Fruit fly (Drosophila melanogaster) whole organism, embryonic: ENCODE measurements around the gene CG13031.

Source experiments
- Blimp-1 ChIP-seq: fragments of 200-800 bp; sonication (Bioruptor generic); optimal IDR thresholded peaks from 3 replicates; lab custom pipeline; 2018; ENCODE audit warnings: missing biosample characterization, missing genetic modification characterization, mild to moderate bottlenecking, moderate library complexity, missing genetic modification reagents
- CG10543 ChIP-seq: fragments of 200-800 bp; sonication (Bioruptor generic); optimal IDR thresholded peaks from 3 replicates; lab custom pipeline; 2017; ENCODE audit warnings: missing biosample characterization, mild to moderate bottlenecking, missing genetic modification characterization, moderate library complexity
- CG11456 ChIP-seq: fragments of 200-800 bp; sonication (Bioruptor generic); IDR thresholded peaks from 3 replicates; pipeline ENCODE4 v1.3.6; 2022; ENCODE audit warnings: missing biosample characterization, missing genetic modification characterization
- CG15073 ChIP-seq: fragments of 200-800 bp; sonication (Bioruptor generic); optimal IDR thresholded peaks from 2 replicates; lab custom pipeline; 2016; ENCODE audit warnings: missing biosample characterization, missing genetic modification characterization
- CG15514 ChIP-seq: fragments of 200-800 bp; sonication (Bioruptor generic); optimal IDR thresholded peaks from 3 replicates; lab custom pipeline; 2017; ENCODE audit warnings: missing biosample characterization, missing genetic modification characterization, mild to moderate bottlenecking, moderate library complexity, missing genetic modification reagents
- CG17328 ChIP-seq: fragments of 200-800 bp; sonication (Bioruptor generic); IDR thresholded peaks from 2 replicates; pipeline ENCODE4 v1.3.6; 2022; ENCODE audit warnings: missing biosample characterization, missing genetic modification characterization
- CG17385 ChIP-seq: fragments of 200-800 bp; sonication (Bioruptor generic); optimal IDR thresholded peaks from 3 replicates; lab custom pipeline; 2018; ENCODE audit warnings: missing biosample characterization, mild to moderate bottlenecking, missing genetic modification characterization
- CG18262 ChIP-seq: fragments of 200-800 bp; optimal IDR thresholded peaks from 3 replicates; lab custom pipeline; 2019; ENCODE audit warnings: missing biosample characterization, mild to moderate bottlenecking, missing genetic modification characterization, moderate library complexity
- CG2678 ChIP-seq: fragments of 200-800 bp; sonication (Bioruptor generic); optimal IDR thresholded peaks from 3 replicates; lab custom pipeline; 2019; ENCODE audit warnings: missing biosample characterization, mild to moderate bottlenecking, missing genetic modification characterization, moderate library complexity
- CG33213 ChIP-seq: fragments of 200-800 bp; sonication (Bioruptor generic); optimal IDR thresholded peaks from 3 replicates; lab custom pipeline; 2016; ENCODE audit warnings: missing biosample characterization, missing genetic modification characterization
- CG3726 ChIP-seq: fragments of 200-800 bp; sonication (Bioruptor generic); IDR thresholded peaks from 3 replicates; pipeline ENCODE4, ENCODE4 v1.3.6; 2022; ENCODE audit warnings: missing biosample characterization, missing genetic modification characterization
- CG9797 ChIP-seq: fragments of 200-800 bp; sonication (Bioruptor generic); optimal IDR thresholded peaks from 3 replicates; lab custom pipeline; 2018; ENCODE audit warnings: missing biosample characterization, mild to moderate bottlenecking, missing genetic modification characterization
- CTCF ChIP-seq: fragments of 200-800 bp; sonication (Bioruptor generic); optimal IDR thresholded peaks from 2 replicates; lab custom pipeline; 2017; ENCODE audit warnings: missing biosample characterization, mild to moderate bottlenecking, missing genetic modification characterization, moderate library complexity
- ERR ChIP-seq: fragments of 200-800 bp; sonication (Bioruptor generic); optimal IDR thresholded peaks from 2 replicates; lab custom pipeline; 2016; ENCODE audit warnings: missing biosample characterization, missing genetic modification characterization
- HLH3B ChIP-seq: fragments of 200-800 bp; sonication (Bioruptor generic); IDR thresholded peaks from 2 replicates; pipeline ENCODE4 v1.3.6; 2022; ENCODE audit warnings: missing biosample characterization, missing genetic modification characterization
- HmgD ChIP-seq: fragments of 200-800 bp; sonication (Bioruptor generic); optimal IDR thresholded peaks from 3 replicates; lab custom pipeline; 2016; ENCODE audit warnings: missing biosample characterization, missing genetic modification characterization
- HmgZ ChIP-seq: fragments of 200-800 bp; sonication (Bioruptor generic); optimal IDR thresholded peaks from 2 replicates; lab custom pipeline; 2018; ENCODE audit warnings: missing biosample characterization, mild to moderate bottlenecking, missing genetic modification characterization
- Hmr ChIP-seq: fragments of 200-800 bp; sonication (Bioruptor generic); optimal IDR thresholded peaks from 3 replicates; lab custom pipeline; 2017; ENCODE audit warnings: mild to moderate bottlenecking, missing biosample characterization, missing genetic modification reagents, missing genetic modification characterization
- Hr78 ChIP-seq, 2 experiments: fragments of 200-800 bp in 1 of 2; fragments of >200 bp in 1 of 2; sonication (Bioruptor generic) in 1 of 2; optimal IDR thresholded peaks; 2 replicates each; lab custom pipeline; 2017 to 2019; ENCODE audit warnings: missing biosample characterization in 2 of 2, missing genetic modification characterization in 2 of 2, mild to moderate bottlenecking in 1 of 2, moderate library complexity in 1 of 2
- Med ChIP-seq: fragments of 200-800 bp; sonication (Bioruptor generic); peaks from one replicate; lab custom pipeline; 2016; ENCODE audit warnings: missing biosample characterization, missing genetic modification characterization, mild to moderate bottlenecking, inconsistent platforms, moderate library complexity
- Sox102F ChIP-seq: fragments of 200-800 bp; sonication (Bioruptor generic); optimal IDR thresholded peaks from 2 replicates; lab custom pipeline; 2018; ENCODE audit warnings: missing biosample characterization, mild to moderate bottlenecking, missing genetic modification characterization, moderate library complexity
- abd-A ChIP-seq: fragments of 200-800 bp; sonication (Bioruptor generic); optimal IDR thresholded peaks from 3 replicates; lab custom pipeline; 2019; ENCODE audit warnings: missing biosample characterization, mild to moderate bottlenecking, missing genetic modification characterization, moderate library complexity
- ara ChIP-seq: fragments of 200-800 bp; sonication (Bioruptor generic); IDR thresholded peaks from 2 replicates; pipeline ENCODE4 v1.3.6; 2022; ENCODE audit warnings: missing biosample characterization, missing genetic modification characterization
- bab2 ChIP-seq: fragments of 200-800 bp; sonication (Bioruptor generic); optimal IDR thresholded peaks from 2 replicates; lab custom pipeline; 2016; ENCODE audit warnings: missing biosample characterization, missing genetic modification characterization
- bowl ChIP-seq: fragments of 200-800 bp; sonication (Bioruptor generic); IDR thresholded peaks from 2 replicates; pipeline ENCODE4 v1.3.6; 2022; ENCODE audit warnings: missing biosample characterization, missing genetic modification characterization
- croc ChIP-seq: fragments of 200-800 bp; sonication (Bioruptor generic); conservative IDR thresholded peaks from 3 replicates; pipeline ENCODE4 v1.3.6; 2022; ENCODE audit warnings: missing biosample characterization, missing genetic modification characterization
- crol ChIP-seq: fragments of 200-800 bp; sonication (Bioruptor generic); IDR thresholded peaks from 2 replicates; pipeline ENCODE4 v1.3.6; 2022; ENCODE audit warnings: missing biosample characterization, missing genetic modification characterization
- cwo ChIP-seq: fragments of 200-800 bp; sonication (Bioruptor generic); optimal IDR thresholded peaks from 3 replicates; lab custom pipeline; 2017; ENCODE audit warnings: missing biosample characterization, missing genetic modification characterization, mild to moderate bottlenecking, moderate library complexity, missing genetic modification reagents
- dmrt11E ChIP-seq: fragments of 200-800 bp; sonication (Bioruptor generic); optimal IDR thresholded peaks from 3 replicates; lab custom pipeline; 2018; ENCODE audit warnings: missing biosample characterization, mild to moderate bottlenecking, missing genetic modification characterization, moderate library complexity
- emc ChIP-seq: fragments of 200-800 bp; sonication (Bioruptor generic); optimal IDR thresholded peaks from 2 replicates; lab custom pipeline; 2016; ENCODE audit warnings: missing biosample characterization, missing genetic modification characterization
- eve ChIP-seq, 2 experiments: fragments of >200 bp; optimal IDR thresholded peaks; 2 replicates each; lab custom pipeline; 2017; ENCODE audit warnings: missing biosample characterization in 2 of 2, missing genetic modification characterization in 2 of 2
- exex ChIP-seq: fragments of 200-800 bp; sonication (Bioruptor generic); optimal IDR thresholded peaks from 4 replicates; lab custom pipeline; 2018; ENCODE audit warnings: missing biosample characterization, mild to moderate bottlenecking, missing genetic modification characterization, moderate library complexity
- fu2 ChIP-seq: fragments of 200-800 bp; sonication (Bioruptor generic); optimal IDR thresholded peaks from 2 replicates; lab custom pipeline; 2016; ENCODE audit warnings: missing biosample characterization, missing genetic modification characterization
- hkb ChIP-seq, 2 experiments: fragments of 200-800 bp in 1 of 2; fragments of >200 bp in 1 of 2; sonication (Bioruptor generic) in 1 of 2; IDR thresholded peaks in 1 of 2; optimal IDR thresholded peaks in 1 of 2; 2 replicates each; pipeline versions ENCODE4 v1.3.6 to Lab custom; 2017 to 2022; ENCODE audit warnings: missing biosample characterization in 1 of 2, missing genetic modification characterization in 1 of 2
- kni ChIP-seq: fragments of 200-800 bp; sonication (Bioruptor generic); optimal IDR thresholded peaks from 3 replicates; lab custom pipeline; 2017; ENCODE audit warnings: mild to moderate bottlenecking, missing biosample characterization, missing genetic modification reagents, missing genetic modification characterization
- mirr ChIP-seq: fragments of 200-800 bp; sonication (Bioruptor generic); optimal IDR thresholded peaks from 3 replicates; lab custom pipeline; 2018; ENCODE audit warnings: missing biosample characterization, mild to moderate bottlenecking, missing genetic modification characterization
- nerfin-1 ChIP-seq: fragments of 200-800 bp; sonication (Bioruptor generic); optimal IDR thresholded peaks from 3 replicates; lab custom pipeline; 2019; ENCODE audit warnings: missing biosample characterization, mild to moderate bottlenecking, missing genetic modification characterization, moderate library complexity
- oc ChIP-seq: fragments of 200-800 bp; sonication (Bioruptor generic); optimal IDR thresholded peaks from 2 replicates; lab custom pipeline; 2018; ENCODE audit warnings: missing biosample characterization, mild to moderate bottlenecking, missing genetic modification characterization, moderate library complexity
- odd ChIP-seq: fragments of 200-800 bp; sonication (Bioruptor generic); optimal IDR thresholded peaks from 2 replicates; lab custom pipeline; 2017; ENCODE audit warnings: missing biosample characterization, mild to moderate bottlenecking, missing genetic modification characterization
- pros ChIP-seq: fragments of 200-800 bp; sonication (Bioruptor generic); optimal IDR thresholded peaks from 3 replicates; lab custom pipeline; 2019; ENCODE audit warnings: missing biosample characterization, mild to moderate bottlenecking, missing genetic modification characterization, moderate library complexity
- sens ChIP-seq: fragments of 200-800 bp; sonication (Bioruptor generic); peaks from one replicate; lab custom pipeline; 2016; ENCODE audit warnings: missing biosample characterization, missing genetic modification characterization
- vvl ChIP-seq: fragments of 200-800 bp; sonication (Bioruptor generic); IDR thresholded peaks from 2 replicates; pipeline ENCODE4 v1.3.6; 2022; ENCODE audit warnings: missing biosample characterization, missing genetic modification characterization
- yki ChIP-seq: fragments of >200 bp; optimal IDR thresholded peaks from 3 replicates; lab custom pipeline; 2018
- z ChIP-seq: fragments of 200-800 bp; sonication (Bioruptor generic); IDR thresholded peaks from 3 replicates; pipeline ENCODE4 v1.3.6; 2022; ENCODE audit warnings: missing biosample characterization, missing genetic modification characterization

Gene CG13031

dm6 chr3L:16702866-16703265 is 21.8 kb upstream of the CG13031 start (continued):
- peak in 1 of 2 experiments; percentile 82 for TF ChIP-seq Hr78 (GFP tag; optimal IDR thresholded peaks at IDR 0.05; lab: Kevin White, UChicago)
- TF ChIP-seq mirr (GFP tag; lab: Kevin White, UChicago), result peak; percentile 1
- peak; percentile 42; the same call in 1 of the 2 replicates for TF ChIP-seq ara (GFP tag; lab: Robert Waterston, UW)

DNA sequence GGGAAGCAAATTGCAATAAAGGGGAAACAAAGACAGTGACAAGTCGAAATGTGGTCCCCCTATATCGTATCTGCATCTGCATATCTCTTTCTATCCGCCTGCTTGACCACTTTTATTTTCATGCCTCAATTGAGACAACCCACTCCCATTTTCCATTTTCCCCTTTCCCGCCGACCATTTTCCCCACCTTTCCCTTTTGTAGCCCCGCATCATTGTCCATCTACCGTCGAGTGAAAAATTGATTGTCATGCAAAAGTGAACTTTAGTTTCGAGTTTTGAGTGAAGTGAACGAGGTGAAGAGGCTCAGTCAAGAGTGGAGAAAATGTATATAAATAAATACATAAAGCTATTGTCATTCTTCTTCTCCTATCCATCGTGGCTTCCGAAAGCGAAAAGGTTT is 20.4 kb upstream of the CG13031 start:
- TF ChIP-seq crol (GFP tag; lab: Robert Waterston, UW) (peak; percentile 89), eve (GFP tag; optimal IDR thresholded peaks at IDR 0.05; lab: Kevin White, UChicago) (peak in 1 of 2 experiments; percentile 21), pros (GFP tag; lab: Kevin White, UChicago) (peak; percentile 17), nerfin-1 (tag; lab: Kevin White, UChicago) (no peak), CG3726 (GFP tag; lab: Robert Waterston, UW) (no peak), vvl (GFP tag; lab: Robert Waterston, UW) (peak; percentile 70; the same call in 1 of the 2 replicates), oc (tag; lab: Kevin White, UChicago) (peak; percentile 9), abd-A (tag; lab: Kevin White, UChicago) (peak; percentile 55), Blimp-1 (peak; percentile 99), z (GFP tag; lab: Robert Waterston, UW) (peak; percentile 92), kni (GFP tag; lab: Kevin White, UChicago) (peak; percentile 51)
- TF ChIP-seq, all 482 proteins: peak for 9

DNA sequence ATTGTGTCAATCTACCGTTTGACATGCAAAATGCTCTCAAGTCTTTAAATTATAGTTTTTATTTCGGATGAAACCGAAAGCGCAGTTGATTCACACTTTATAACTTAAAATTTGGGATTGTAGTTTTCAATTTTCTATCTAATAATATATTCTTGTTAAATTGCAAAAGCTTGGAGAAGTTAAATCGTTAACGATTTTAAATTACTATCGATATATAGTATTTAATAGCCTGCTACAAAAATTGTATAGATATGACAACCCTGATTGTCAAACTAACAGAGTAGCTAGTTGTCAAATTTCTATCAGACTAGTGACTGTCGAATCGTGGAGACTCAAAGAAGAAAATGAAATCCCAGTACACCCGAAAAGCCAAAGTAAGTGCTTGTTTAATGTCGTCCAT is 20.0 kb upstream of the CG13031 start, which contains the start of gene CG9692:
Gene CG9692 (plus strand): TSS at position 301 of the 400 bp plus-strand sequence.
- no peak for TF ChIP-seq CG15073
- TF ChIP-seq croc (GFP tag; lab: Robert Waterston, UW), result no peak
- TF ChIP-seq sens (GFP tag; lab: Kevin White, UChicago), result peak; percentile 11
- TF ChIP-seq odd (GFP tag; lab: Kevin White, UChicago), result no peak
- peak; percentile 24 for TF ChIP-seq Sox102F
- no peak for TF ChIP-seq CG11456 (GFP tag; lab: Robert Waterston, UW)
- TF ChIP-seq CG18262 (tag; lab: Kevin White, UChicago), result peak; percentile 7
- no peak for TF ChIP-seq CG9797 (GFP tag; lab: Kevin White, UChicago)

dm6 chr3L:16705630-16706029 is 19.0 kb upstream of the CG13031 start:
- no peak for TF ChIP-seq fu2 (GFP tag; lab: Kevin White, UChicago)
- TF ChIP-seq yki (lab: Kevin White, UChicago), result no peak
- no peak for TF ChIP-seq bab2 (GFP tag; lab: Kevin White, UChicago)
- peak; percentile 84 for TF ChIP-seq CTCF
- TF ChIP-seq HmgD, result no peak

dm6 chr3L:16708738-16709350 is 15.8 kb upstream of the CG13031 start:
- TF ChIP-seq Hmr (GFP tag; lab: Kevin White, UChicago) (no peak), HLH3B (0 out of 2 replicates have a peak, but pooled peaks have one; percentile 13), CG15514 (peak; percentile 10), emc (GFP tag; lab: Kevin White, UChicago) (no peak), bowl (GFP tag; lab: Robert Waterston, UW) (no peak), Med (GFP tag; lab: Kevin White, UChicago) (peak; percentile 75), cwo (peak; percentile 29), CG17328 (GFP tag; lab: Robert Waterston, UW) (0 out of 2 replicates have a peak, but pooled peaks have one; percentile 23), CG2678 (peak; percentile 25), ERR (GFP tag; lab: Kevin White, UChicago) (no peak), hkb (optimal IDR thresholded peaks at IDR 0.05; lab: Kevin White, UChicago) (no peak), hkb (GFP tag; IDR thresholded peaks at IDR 0.05; lab: Robert Waterston, UW) (0 out of 2 replicates have a peak, but pooled peaks have one; percentile 20), HmgZ (tag; lab: Kevin White, UChicago) (peak; percentile 22), exex (tag; lab: Kevin White, UChicago) (peak; percentile 41), dmrt11E (tag; lab: Kevin White, UChicago) (peak; percentile 2), CG33213 (GFP tag; lab: Kevin White, UChicago) (peak; percentile 11), CG10543 (peak; percentile 22), CG17385 (GFP tag; lab: Kevin White, UChicago) (peak; percentile 46)
